Worm (Caenorhabditis elegans) whole organism, L3 larva: ENCODE results near the gene rpt-2.

Source experiments
- egl-27 ChIP-seq: sonication (generic microtip); optimal IDR thresholded peaks from 4 replicates; lab custom pipeline; 2017; ENCODE audit warnings: missing biosample characterization, missing genetic modification reagents, missing genetic modification characterization
- fkh-10 ChIP-seq: sonication (generic microtip); optimal IDR thresholded peaks from 2 replicates; lab custom pipeline; 2017; ENCODE audit warnings: missing biosample characterization, missing genetic modification reagents, missing genetic modification characterization
- nfya-1 ChIP-seq: sonication (generic microtip); optimal IDR thresholded peaks from 2 replicates; lab custom pipeline; 2017; ENCODE audit warnings: missing genetic modification characterization, mild to moderate bottlenecking, missing compliant biosample characterization, antibody characterized with exemption, moderate library complexity; ENCODE audit not compliant: insufficient read depth
- nhr-23 ChIP-seq: fragments of 150-350 bp; optimal IDR thresholded peaks from 2 replicates; lab custom pipeline; 2014; ENCODE audit warnings: missing biosample characterization, missing genetic modification reagents, missing genetic modification characterization
- snpc-4 ChIP-seq: fragments of 150-350 bp; optimal IDR thresholded peaks from 2 replicates; lab custom pipeline; 2014; ENCODE audit warnings: missing biosample characterization, missing genetic modification characterization
- zag-1 ChIP-seq: fragments of 150-350 bp; optimal IDR thresholded peaks from 2 replicates; lab custom pipeline; 2014; ENCODE audit warnings: missing biosample characterization, missing genetic modification characterization

DNA sequence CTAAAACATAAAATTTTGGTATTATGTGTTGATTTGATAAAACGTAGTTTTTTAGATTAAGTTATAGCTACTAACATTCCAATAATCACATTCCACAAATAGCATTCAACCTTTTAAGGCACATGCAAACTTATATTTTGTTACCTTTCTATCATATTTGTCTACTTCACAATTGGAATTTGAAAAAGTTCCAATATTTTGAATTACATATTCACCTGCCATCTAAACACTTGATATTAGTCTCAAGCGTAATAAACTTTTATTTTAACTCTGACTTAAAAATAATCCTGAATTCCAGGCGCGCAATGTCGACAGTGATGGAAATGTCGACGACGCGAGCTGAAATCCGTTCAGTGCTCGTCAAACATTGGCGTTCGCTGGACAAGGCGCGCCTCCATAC, 41.7 kb downstream of the rpt-2 start, which contains the start of gene acy-2:
- TF ChIP-seq zag-1 (tag; lab: Kevin White, UChicago) (no peak), nhr-23 (tag; lab: Kevin White, UChicago) (no peak), egl-27 (tag; lab: Kevin White, UChicago) (no peak), nfya-1 (tag; lab: Kevin White, UChicago) (no peak), fkh-10 (GFP tag; lab: Kevin White, UChicago) (no peak), snpc-4 (tag; lab: Kevin White, UChicago) (no peak)
